Worm (Caenorhabditis elegans): ENCODE results near the gene grl-30.

Gene grl-30

ce11 chrV:3585011-3585410 is 28.9 kb downstream of the grl-30 start (continued):
- no peak for TF ChIP-seq madf-5 (GFP tag; IDR thresholded peaks at IDR 0.05)

DNA sequence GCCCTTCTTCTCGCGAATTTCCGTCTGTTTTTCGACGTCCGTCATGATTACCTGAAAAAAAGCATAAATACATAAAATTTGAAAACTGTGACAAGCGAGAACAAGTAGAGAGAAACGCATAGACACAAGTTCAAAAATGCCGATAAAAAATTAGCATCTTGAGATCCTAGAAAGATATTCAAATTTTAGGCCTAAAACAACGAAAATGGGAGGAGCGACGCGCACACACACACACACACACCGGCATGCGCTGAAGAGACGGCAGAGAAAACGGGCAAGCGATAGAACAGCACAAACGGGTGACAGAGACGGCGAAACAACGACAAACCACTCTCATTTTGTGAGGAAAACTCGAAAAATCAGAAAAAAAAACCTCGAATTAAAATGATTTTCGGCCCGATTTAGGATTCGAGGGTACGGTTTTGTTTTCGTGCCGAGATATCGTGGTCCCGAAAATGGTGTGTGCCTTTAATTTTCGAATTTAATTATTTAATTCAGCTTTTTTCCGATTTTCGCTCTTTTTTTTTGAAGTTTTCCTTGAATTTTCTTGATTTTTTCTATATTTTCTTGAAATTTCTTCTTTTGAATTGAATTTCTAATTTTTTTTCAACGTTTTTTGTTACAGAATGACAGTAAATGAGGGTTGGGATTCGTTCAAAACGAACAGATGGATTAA is 30.1 kb downstream of the grl-30 start, which contains the start of the genes rpl-11.1 and T22F3.2:
Gene rpl-11.1, minus strand, starts transcription at position 51 of the 676 bp plus-strand sequence.
Gene T22F3.2, plus strand, starts transcription at position 626 of the 676 bp plus-strand sequence.
- no peak for TF ChIP-seq daf-16 (GFP tag; optimal IDR thresholded peaks at IDR 0.05)
- peak; percentile 9 for TF ChIP-seq daf-16 (tag; optimal IDR thresholded peaks at IDR 0.05)
- peak in 1 of 2 experiments; percentile 34 for TF ChIP-seq hif-1 (tag; optimal IDR thresholded peaks at IDR 0.05)
- TF ChIP-seq hmg-1.1 (GFP tag; IDR thresholded peaks at IDR 0.05), result peak; percentile 42; the same call in 1 of the 2 replicates
- TF ChIP-seq mep-1 (tag; optimal IDR thresholded peaks at IDR 0.05), result peak; percentile 9
- no peak for TF ChIP-seq lsy-2 (tag; optimal IDR thresholded peaks at IDR 0.05)
- TF ChIP-seq madf-9 (GFP tag; conservative IDR thresholded peaks at IDR 0.05), result no peak
- 0 out of 2 replicates have a peak, but pooled peaks have one; percentile 24 for TF ChIP-seq D1046.2 (GFP tag; IDR thresholded peaks at IDR 0.05)
- peak in 1 of 2 experiments; percentile 47 for TF ChIP-seq unc-62 (GFP tag; optimal IDR thresholded peaks at IDR 0.05 in 1 of 2)
- TF ChIP-seq unc-62 (tag; optimal IDR thresholded peaks at IDR 0.05), result no peak
- peak; percentile 5 for TF ChIP-seq hlh-11 (tag; optimal IDR thresholded peaks at IDR 0.05)
- peak in 1 of 2 experiments; percentile 34 for TF ChIP-seq mdl-1 (tag; optimal IDR thresholded peaks at IDR 0.05)
- TF ChIP-seq lim-7 (GFP tag; IDR thresholded peaks at IDR 0.05), result no peak
- no peak for TF ChIP-seq snpc-4 (tag; optimal IDR thresholded peaks at IDR 0.05)
- peak; percentile 22 for TF ChIP-seq hlh-30 (tag; optimal IDR thresholded peaks at IDR 0.05; ENCODE audit: insufficient read depth)

DNA sequence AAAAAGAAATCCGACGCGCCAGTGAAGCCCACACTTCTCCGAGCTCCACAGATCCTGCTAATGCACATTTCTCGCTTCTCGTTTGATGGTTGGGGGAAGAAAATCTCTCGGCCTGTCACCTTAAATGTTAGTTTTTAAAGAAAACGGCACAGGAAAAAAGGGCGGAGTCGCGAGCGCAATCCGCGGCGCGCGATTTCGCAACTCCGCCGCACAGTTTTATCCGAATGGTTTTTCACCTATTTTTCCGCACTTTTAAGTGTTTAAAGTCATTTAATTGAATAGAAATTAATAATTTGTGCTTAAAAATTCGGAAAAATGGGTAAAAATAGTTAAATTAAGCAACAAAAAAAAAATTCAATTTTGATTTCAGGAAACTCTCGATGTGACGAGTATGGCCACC is 31.5 kb downstream of the grl-30 start:
- TF ChIP-seq R02D3.7 (tag; optimal IDR thresholded peaks at IDR 0.05) (no peak), lin-29 (GFP tag; IDR thresholded peaks at IDR 0.05) (no peak), ceh-32 (tag; optimal IDR thresholded peaks at IDR 0.05; ENCODE audit: poor library complexity) (no peak), nhr-77 (tag; optimal IDR thresholded peaks at IDR 0.05) (no peak), gei-8 (GFP tag; optimal IDR thresholded peaks at IDR 0.05) (no peak), nhr-76 (tag; optimal IDR thresholded peaks at IDR 0.05) (no peak), ZK546.5 (tag; optimal IDR thresholded peaks at IDR 0.05) (no peak), lin-1 (GFP tag; IDR thresholded peaks at IDR 0.05) (no peak), ceh-28 (tag; optimal IDR thresholded peaks at IDR 0.05) (no peak), lsy-2 (tag; optimal IDR thresholded peaks at IDR 0.05) (peak in 1 of 2 experiments; percentile 29), duxl-1 (tag; optimal IDR thresholded peaks at IDR 0.05; ENCODE audit: poor library complexity) (no peak), tra-1 (GFP tag; IDR thresholded peaks at IDR 0.05) (no peak), mxl-3 (GFP tag; optimal IDR thresholded peaks at IDR 0.05) (no peak), nhr-48 (tag; optimal IDR thresholded peaks at IDR 0.05) (no peak), hlh-11 (tag; optimal IDR thresholded peaks at IDR 0.05) (no peak), dpl-1 (GFP tag; optimal IDR thresholded peaks at IDR 0.05) (peak; percentile 27), hif-1 (tag; optimal IDR thresholded peaks at IDR 0.05) (peak in 1 of 2 experiments; percentile 39), attf-4 (tag; optimal IDR thresholded peaks at IDR 0.05) (no peak), nhr-41 (GFP tag; IDR thresholded peaks at IDR 0.05) (no peak), F37D6.2 (tag; optimal IDR thresholded peaks at IDR 0.05) (no peak), mes-2 (tag; optimal IDR thresholded peaks at IDR 0.05; ENCODE audit: poor library complexity, severe bottlenecking) (peak; percentile 75), fkh-10 (GFP tag; optimal IDR thresholded peaks at IDR 0.05) (no peak), lin-39 (tag; optimal IDR thresholded peaks at IDR 0.05) (no peak), ceh-44 (GFP tag; IDR thresholded peaks at IDR 0.05) (no peak), nhr-10 (tag; optimal IDR thresholded peaks at IDR 0.05) (no peak), sdz-12 (GFP tag; optimal IDR thresholded peaks at IDR 0.05) (no peak), dve-1 (tag; optimal IDR thresholded peaks at IDR 0.05; ENCODE audit: insufficient read depth) (peak; percentile 23), F10B5.3 (tag; optimal IDR thresholded peaks at IDR 0.05) (no peak), zfp-2 (tag; optimal IDR thresholded peaks at IDR 0.05) (no peak), lin-13 (GFP tag; optimal IDR thresholded peaks at IDR 0.05) (no peak), unc-62 (GFP tag; optimal IDR thresholded peaks at IDR 0.05 in 1 of 2) (no peak), unc-62 (tag; optimal IDR thresholded peaks at IDR 0.05) (no peak), ces-1 (GFP tag; optimal IDR thresholded peaks at IDR 0.05) (no peak), nhr-111 (GFP tag; optimal IDR thresholded peaks at IDR 0.05) (no peak), unc-39 (tag; optimal IDR thresholded peaks at IDR 0.05) (no peak)
